Worm (Caenorhabditis elegans) whole organism, young adult: ENCODE data around the gene nspc-12.

Experiments used
- akir-1 ChIP-seq: fragments of 200-800 bp; sonication (Bioruptor generic); optimal IDR thresholded peaks from 2 replicates; lab custom pipeline; 2018; ENCODE audit warnings: mild to moderate bottlenecking, missing genetic modification characterization, moderate library complexity, missing compliant biosample characterization
- ccch-3 ChIP-seq: fragments of 200-800 bp; sonication (Bioruptor generic); optimal IDR thresholded peaks from 2 replicates; lab custom pipeline; 2018; ENCODE audit warnings: mild to moderate bottlenecking, missing genetic modification characterization, missing compliant biosample characterization
- hlh-26 ChIP-seq: fragments of 200-800 bp; sonication (Bioruptor generic); conservative IDR thresholded peaks from 2 replicates; pipeline ENCODE4 v1.3.6; 2022; ENCODE audit warnings: missing genetic modification reagents, missing genetic modification characterization, missing compliant biosample characterization
- lag-1 ChIP-seq: fragments of 200-800 bp; sonication (Bioruptor generic); IDR thresholded peaks from 2 replicates; pipeline ENCODE4 v1.3.6; 2022; ENCODE audit warnings: missing genetic modification reagents, missing genetic modification characterization, missing compliant biosample characterization
- lsy-27 ChIP-seq: sonication (generic microtip); optimal IDR thresholded peaks from 2 replicates; lab custom pipeline; 2017; ENCODE audit warnings: missing genetic modification characterization, mild to moderate bottlenecking, missing compliant biosample characterization, antibody characterized with exemption, missing genotype, borderline replicate concordance; ENCODE audit not compliant: insufficient read depth
- madf-6 ChIP-seq: fragments of 200-800 bp; sonication (Bioruptor generic); IDR thresholded peaks from 2 replicates; pipeline ENCODE4 v1.3.6; 2022; ENCODE audit warnings: missing genetic modification reagents, missing genetic modification characterization, missing compliant biosample characterization
- nfya-1 ChIP-seq: sonication (generic microtip); optimal IDR thresholded peaks from 2 replicates; lab custom pipeline; 2017; ENCODE audit warnings: antibody characterized with exemption, missing compliant biosample characterization, missing genetic modification characterization, borderline replicate concordance; ENCODE audit not compliant: insufficient read depth
- nhr-27 ChIP-seq: fragments of 200-800 bp; sonication (Bioruptor generic); optimal IDR thresholded peaks from 2 replicates; lab custom pipeline; 2018; ENCODE audit warnings: mild to moderate bottlenecking, missing genetic modification characterization, moderate library complexity, missing compliant biosample characterization
- nhr-90 ChIP-seq: sonication (generic microtip); optimal IDR thresholded peaks from 2 replicates; lab custom pipeline; 2016; ENCODE audit warnings: missing genotype, mild to moderate bottlenecking, missing genetic modification characterization, missing compliant biosample characterization
- pha-4 ChIP-seq: fragments of 150-350 bp; sonication (generic microtip); optimal IDR thresholded peaks from 2 replicates; lab custom pipeline; 2014; ENCODE audit warnings: missing biosample characterization, missing genetic modification reagents, missing genetic modification characterization

ce11 chrX:12348329-12348728, 8.2 kb downstream of the nspc-12 start, which contains the start of gene F42F12.14:
- TF ChIP-seq lag-1 (GFP tag; lab: Robert Waterston, UW) (no peak), ccch-3 (GFP tag; lab: Kevin White, UChicago) (no peak), nhr-90 (tag; lab: Kevin White, UChicago) (no peak), akir-1 (GFP tag; lab: Kevin White, UChicago) (no peak), madf-6 (GFP tag; lab: Robert Waterston, UW) (no peak), nhr-27 (tag; lab: Kevin White, UChicago) (no peak), lsy-27 (tag; lab: Kevin White, UChicago) (no peak), pha-4 (no peak), nfya-1 (no peak), hlh-26 (GFP tag; lab: Robert Waterston, UW) (no peak)
